Worm (Caenorhabditis elegans): ENCODE results near the gene tsp-11.

- no peak for TF ChIP-seq ama-1 (optimal IDR thresholded peaks at IDR 0.05)
- no peak for TF ChIP-seq tra-4 (tag; optimal IDR thresholded peaks at IDR 0.05)
- no peak for TF ChIP-seq sea-1 (GFP tag; conservative IDR thresholded peaks at IDR 0.05)
- no peak for TF ChIP-seq hnd-1 (tag; optimal IDR thresholded peaks at IDR 0.05)
- no peak for TF ChIP-seq ets-7 (tag; optimal IDR thresholded peaks at IDR 0.05)
- no peak for TF ChIP-seq F13C5.2 (tag; optimal IDR thresholded peaks at IDR 0.05)
- TF ChIP-seq ceh-13 (GFP tag; optimal IDR thresholded peaks at IDR 0.05) = no peak
- TF ChIP-seq tbx-37 (GFP tag; conservative IDR thresholded peaks at IDR 0.05) = no peak
- TF ChIP-seq aly-1 (tag; optimal IDR thresholded peaks at IDR 0.05) = no peak
- TF ChIP-seq flt-1 (GFP tag; IDR thresholded peaks at IDR 0.05) = no peak
Observed at ce11 chrX:9213873-9214341, 50.9 kb downstream of the tsp-11 start, which contains the start of gene C35B8.3.
